Worm (Caenorhabditis elegans) whole organism, early embryonic: ENCODE measurements around the gene lgc-48.

Experiments used
- F13C5.2 ChIP-seq: sonication (generic microtip); optimal IDR thresholded peaks from 2 replicates; lab custom pipeline; 2017; ENCODE audit warnings: mild to moderate bottlenecking, missing genetic modification characterization, inconsistent platforms, missing compliant biosample characterization
- ama-1 ChIP-seq: fragments of 150-350 bp; optimal IDR thresholded peaks from 2 replicates; lab custom pipeline; 2014
- ceh-36 ChIP-seq: sonication (generic microtip); optimal IDR thresholded peaks from 2 replicates; lab custom pipeline; 2016; ENCODE audit warnings: missing genetic modification characterization, inconsistent platforms, missing compliant biosample characterization
- flt-1 ChIP-seq: fragments of 200-800 bp; sonication (Bioruptor generic); IDR thresholded peaks from 2 replicates; pipeline ENCODE4 v1.3.6; 2022; ENCODE audit warnings: missing genetic modification characterization, missing compliant biosample characterization
- hmbx-1 ChIP-seq: sonication (generic microtip); optimal IDR thresholded peaks from 2 replicates; lab custom pipeline; 2016; ENCODE audit warnings: mild to moderate bottlenecking, missing genetic modification characterization, missing compliant biosample characterization
- hnd-1 ChIP-seq: sonication (generic microtip); optimal IDR thresholded peaks from 2 replicates; lab custom pipeline; 2016; ENCODE audit warnings: missing genetic modification characterization, missing compliant biosample characterization
- pes-1 ChIP-seq: fragments of 200-800 bp; sonication (Bioruptor generic); IDR thresholded peaks from 2 replicates; pipeline ENCODE4 v1.3.6; 2022; ENCODE audit warnings: missing genetic modification reagents, missing genetic modification characterization, missing compliant biosample characterization
- scrt-1 ChIP-seq: fragments of 200-800 bp; sonication (Bioruptor generic); IDR thresholded peaks from 2 replicates; pipeline ENCODE4 v1.3.6; 2022; ENCODE audit warnings: missing genetic modification characterization, missing compliant biosample characterization
- sea-1 ChIP-seq: fragments of 200-800 bp; sonication (Bioruptor generic); conservative IDR thresholded peaks from 2 replicates; pipeline ENCODE4 v1.3.6; 2022; ENCODE audit warnings: missing genetic modification characterization, missing compliant biosample characterization
- tbx-11 ChIP-seq: fragments of 200-800 bp; sonication (Bioruptor generic); IDR thresholded peaks from 2 replicates; pipeline ENCODE4 v1.3.6; 2022; ENCODE audit warnings: missing genetic modification characterization, missing compliant biosample characterization
- tbx-37 ChIP-seq: fragments of 200-800 bp; sonication (Bioruptor generic); conservative IDR thresholded peaks from 2 replicates; pipeline ENCODE4 v1.3.6; 2022; ENCODE audit warnings: missing genetic modification reagents, missing genetic modification characterization, missing compliant biosample characterization
- tra-4 ChIP-seq: sonication (generic microtip); optimal IDR thresholded peaks from 2 replicates; lab custom pipeline; 2017; ENCODE audit warnings: missing genetic modification characterization, missing compliant biosample characterization

DNA sequence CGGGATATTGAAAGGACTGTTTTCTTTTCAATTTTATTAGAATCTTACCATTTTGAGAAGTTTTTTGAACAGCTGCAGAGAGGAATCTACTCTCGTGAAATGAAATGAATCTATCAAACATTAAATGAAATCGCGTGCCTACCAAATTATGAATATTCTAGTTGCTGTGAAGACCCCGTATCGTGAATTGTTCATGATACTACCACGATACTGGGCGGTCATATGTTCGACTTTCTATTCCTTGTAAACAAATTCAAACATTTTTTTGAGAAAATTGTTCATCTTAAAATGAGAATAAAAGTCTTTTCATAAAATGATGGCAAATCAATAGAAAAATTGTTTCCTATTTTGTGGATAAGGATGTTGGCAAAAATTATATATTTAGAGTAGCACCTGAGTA, 45.8 kb downstream of the lgc-48 start, which contains the start of gene gcy-34:
- TF ChIP-seq tbx-37 (no peak), ama-1 (lab: Kevin White, UChicago) (no peak), hmbx-1 (no peak), sea-1 (GFP tag; lab: Robert Waterston, UW) (no peak), scrt-1 (GFP tag; lab: Robert Waterston, UW) (no peak), pes-1 (no peak), flt-1 (GFP tag; lab: Robert Waterston, UW) (no peak), hnd-1 (tag; lab: Kevin White, UChicago) (no peak), tbx-11 (GFP tag; lab: Robert Waterston, UW) (no peak), F13C5.2 (tag; lab: Kevin White, UChicago) (no peak), ceh-36 (no peak), tra-4 (tag; lab: Kevin White, UChicago) (no peak)
